Worm (Caenorhabditis elegans): ENCODE measurements around the gene F58B4.2.

DNA sequence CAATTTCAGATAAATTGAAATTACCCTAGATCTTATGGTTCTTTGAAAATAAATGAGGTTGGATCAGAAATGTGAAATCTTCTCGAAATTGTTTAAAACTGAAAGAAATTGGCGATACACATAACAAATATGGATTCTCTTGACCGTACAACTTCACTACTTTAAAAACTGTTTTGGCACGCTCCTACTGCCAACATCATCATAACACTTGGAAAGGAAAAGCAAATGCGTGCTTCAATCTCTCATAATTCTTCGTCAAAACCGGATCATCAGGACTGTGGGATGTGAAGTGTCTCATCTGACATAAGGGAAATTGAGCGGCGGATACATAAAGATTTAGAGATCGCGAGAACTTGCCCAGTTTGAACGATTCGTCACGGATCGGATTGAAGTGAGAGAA is 20.2 kb downstream of the F58B4.2 start, which contains the start of gene F32D8.7:
- TF ChIP-seq elt-1 (tag; optimal IDR thresholded peaks at IDR 0.05) (no peak), nhr-76 (tag; optimal IDR thresholded peaks at IDR 0.05) (no peak), daf-12 (tag; optimal IDR thresholded peaks at IDR 0.05) (no peak), fos-1 (tag; optimal IDR thresholded peaks at IDR 0.05) (no peak), jun-1 (tag; optimal IDR thresholded peaks at IDR 0.05) (no peak), pha-4 (tag; optimal IDR thresholded peaks at IDR 0.05) (no peak), skn-1 (tag; optimal IDR thresholded peaks at IDR 0.05) (no peak)
